Worm (Caenorhabditis elegans) whole organism, young adult: ENCODE results near the gene pqn-83.

Experiments
- ama-1 ChIP-seq, 3 experiments: fragments of 150-350 bp in 1 of 3; sonication (generic microtip) in 2 of 3; optimal IDR thresholded peaks; 2 replicates each; lab custom pipeline; 2014 to 2018; ENCODE audit warnings: missing biosample characterization in 2 of 3, missing genetic modification characterization in 2 of 3, missing genetic modification reagents in 2 of 3
- atf-7 ChIP-seq: sonication (generic microtip); optimal IDR thresholded peaks from 2 replicates; lab custom pipeline; 2017; ENCODE audit warnings: mild to moderate bottlenecking, missing genetic modification characterization, missing compliant biosample characterization
- him-1 ChIP-seq: sonication (generic microtip); optimal IDR thresholded peaks from 2 replicates; lab custom pipeline; 2016; ENCODE audit warnings: missing genotype, missing genetic modification reagents, missing genetic modification characterization, missing compliant biosample characterization

ce11 chrIII:13087437-13087836 is 11.8 kb downstream of the pqn-83 start:
- TF ChIP-seq ama-1 (optimal IDR thresholded peaks at IDR 0.05; lab: Kevin White, UChicago) (no peak), ama-1 (GFP tag; optimal IDR thresholded peaks at IDR 0.05; lab: Kevin White, UChicago) (no peak), him-1 (tag; lab: Kevin White, UChicago) (no peak), atf-7 (tag; lab: Kevin White, UChicago) (no peak)
